Worm (Caenorhabditis elegans) whole organism, L2 larva: ENCODE results near the gene Y46G5A.47.

Source experiments
- lin-39 ChIP-seq: fragments of 150-350 bp; optimal IDR thresholded peaks from 2 replicates; lab custom pipeline; 2014; ENCODE audit warnings: missing biosample characterization, missing genetic modification reagents, missing genetic modification characterization
- nhr-6 ChIP-seq: fragments of 150-350 bp; optimal IDR thresholded peaks from 2 replicates; lab custom pipeline; 2014; ENCODE audit warnings: missing biosample characterization, missing genetic modification characterization
- nhr-77 ChIP-seq: fragments of 150-350 bp; optimal IDR thresholded peaks from 2 replicates; lab custom pipeline; 2014; ENCODE audit warnings: missing biosample characterization, missing genetic modification characterization

DNA sequence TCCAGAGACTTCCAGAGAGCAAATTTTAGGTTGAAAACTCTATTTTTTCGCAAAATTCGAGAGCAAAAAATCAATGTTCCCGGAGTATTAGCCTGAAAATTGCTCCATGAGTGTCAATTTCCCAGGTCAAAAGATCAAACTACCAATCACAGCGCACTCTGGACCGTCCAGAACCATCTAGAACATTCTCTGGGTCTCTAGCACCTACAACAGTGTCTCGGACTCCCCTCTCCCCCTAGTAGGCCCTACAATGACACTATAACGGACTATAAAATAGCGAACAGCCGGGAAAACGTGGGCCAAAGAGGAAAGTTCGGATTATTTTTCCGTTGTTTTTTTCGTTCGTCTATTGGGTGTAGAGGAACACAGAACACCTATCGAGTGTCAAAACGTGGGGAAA lies 5.7 kb downstream of the Y46G5A.47 start:
- no peak for TF ChIP-seq lin-39 (tag; lab: Kevin White, UChicago)
- TF ChIP-seq nhr-77 (tag; lab: Kevin White, UChicago) = no peak
- no peak for TF ChIP-seq nhr-6 (tag; lab: Kevin White, UChicago)
